Fruit fly (Drosophila melanogaster) whole organism, embryonic: Measurements from ENCODE around the gene NFAT.
A peak's percentile ranks its signal among the peaks of the same experiment; 100 is the strongest.

Source experiments
- BEAF-32 ChIP-seq: fragments of 200-800 bp; sonication (Bioruptor generic); optimal IDR thresholded peaks from 3 replicates; lab custom pipeline; 2017; ENCODE audit warnings: missing biosample characterization, missing genetic modification characterization, mild to moderate bottlenecking, moderate library complexity, missing genetic modification reagents
- CG10979 ChIP-seq: fragments of 200-800 bp; sonication (Bioruptor generic); optimal IDR thresholded peaks from 2 replicates; lab custom pipeline; 2018; ENCODE audit warnings: missing biosample characterization, mild to moderate bottlenecking, missing genetic modification characterization, moderate library complexity
- CG11093 ChIP-seq: fragments of 200-800 bp; sonication (Bioruptor generic); IDR thresholded peaks from 3 replicates; pipeline ENCODE4 v1.3.6; 2022; ENCODE audit warnings: missing biosample characterization, missing genetic modification characterization
- CG11723 ChIP-seq: fragments of 200-800 bp; sonication (Bioruptor generic); optimal IDR thresholded peaks from 2 replicates; lab custom pipeline; 2017; ENCODE audit warnings: missing biosample characterization, mild to moderate bottlenecking, missing genetic modification characterization
- CG1529 ChIP-seq: fragments of 200-800 bp; sonication (Bioruptor generic); optimal IDR thresholded peaks from 3 replicates; lab custom pipeline; 2018; ENCODE audit warnings: missing biosample characterization, missing genetic modification characterization
- CG1602 ChIP-seq: fragments of 200-800 bp; sonication (Bioruptor generic); optimal IDR thresholded peaks from 3 replicates; lab custom pipeline; 2016; ENCODE audit warnings: missing biosample characterization, missing genetic modification characterization
- CG1603 ChIP-seq: fragments of 200-800 bp; sonication (Bioruptor generic); optimal IDR thresholded peaks from 2 replicates; lab custom pipeline; 2019; ENCODE audit warnings: missing biosample characterization, mild to moderate bottlenecking, missing genetic modification characterization, moderate library complexity
- CG16813 ChIP-seq: fragments of 200-800 bp; sonication (Bioruptor generic); IDR thresholded peaks from 3 replicates; pipeline ENCODE4 v1.3.6; 2022; ENCODE audit warnings: missing biosample characterization, missing genetic modification characterization; ENCODE audit not compliant: partially characterized antibody
- CG16815 ChIP-seq: fragments of 200-800 bp; sonication (Bioruptor generic); optimal IDR thresholded peaks from 3 replicates; lab custom pipeline; 2017; ENCODE audit warnings: missing biosample characterization, mild to moderate bottlenecking, missing genetic modification characterization
- CG1792 ChIP-seq: fragments of 200-800 bp; sonication (Bioruptor generic); optimal IDR thresholded peaks from 2 replicates; lab custom pipeline; 2016; ENCODE audit warnings: missing biosample characterization, missing genetic modification characterization
- CG2712 ChIP-seq: fragments of 200-800 bp; optimal IDR thresholded peaks from 3 replicates; lab custom pipeline; 2019; ENCODE audit warnings: missing biosample characterization, mild to moderate bottlenecking, missing genetic modification characterization, moderate library complexity
- CG2875 ChIP-seq: fragments of 200-800 bp; sonication (Bioruptor generic); optimal IDR thresholded peaks from 2 replicates; lab custom pipeline; 2017; ENCODE audit warnings: missing biosample characterization, mild to moderate bottlenecking, missing genetic modification characterization, missing genetic modification reagents
- CG32767 ChIP-seq: fragments of 200-800 bp; sonication (Bioruptor generic); IDR thresholded peaks from 2 replicates; pipeline ENCODE4 v1.3.6; 2022; ENCODE audit warnings: missing biosample characterization, missing genetic modification characterization
- CG32772 ChIP-seq: fragments of 200-800 bp; sonication (Bioruptor generic); IDR thresholded peaks from 2 replicates; pipeline ENCODE4 v1.3.6; 2022; ENCODE audit warnings: missing biosample characterization, missing genetic modification characterization
- CG4360 ChIP-seq: fragments of 200-800 bp; sonication (Bioruptor generic); IDR thresholded peaks from 2 replicates; pipeline ENCODE4 v1.3.6; 2022; ENCODE audit warnings: missing biosample characterization, missing genetic modification characterization
- CG6254 ChIP-seq: fragments of 200-800 bp; sonication (Bioruptor generic); optimal IDR thresholded peaks from 3 replicates; lab custom pipeline; 2017; ENCODE audit warnings: mild to moderate bottlenecking, missing biosample characterization, missing genetic modification reagents, missing genetic modification characterization
- CG6683 ChIP-seq: fragments of 200-800 bp; sonication (Bioruptor generic); optimal IDR thresholded peaks from 2 replicates; lab custom pipeline; 2017; ENCODE audit warnings: missing biosample characterization, mild to moderate bottlenecking, missing genetic modification characterization, missing genetic modification reagents
- CG6854 ChIP-seq: fragments of 200-800 bp; sonication (Bioruptor generic); optimal IDR thresholded peaks from 3 replicates; lab custom pipeline; 2017; ENCODE audit warnings: missing biosample characterization, mild to moderate bottlenecking, missing genetic modification characterization
- CG7928 ChIP-seq: fragments of 200-800 bp; sonication (Bioruptor generic); optimal IDR thresholded peaks from 2 replicates; lab custom pipeline; 2017; ENCODE audit warnings: missing biosample characterization, mild to moderate bottlenecking, missing genetic modification characterization
- CG8359 ChIP-seq: fragments of 200-800 bp; sonication (Bioruptor generic); optimal IDR thresholded peaks from 2 replicates; lab custom pipeline; 2017; ENCODE audit warnings: missing biosample characterization, mild to moderate bottlenecking, missing genetic modification characterization, borderline replicate concordance
- CG9797 ChIP-seq: fragments of 200-800 bp; sonication (Bioruptor generic); optimal IDR thresholded peaks from 3 replicates; lab custom pipeline; 2018; ENCODE audit warnings: missing biosample characterization, mild to moderate bottlenecking, missing genetic modification characterization
- CG9932 ChIP-seq: fragments of 200-800 bp; sonication (Bioruptor generic); IDR thresholded peaks from 2 replicates; pipeline ENCODE4 v1.3.6; 2022; ENCODE audit warnings: missing biosample characterization, missing genetic modification characterization
- CkIIα-i1 ChIP-seq: fragments of 200-800 bp; sonication (Bioruptor generic); IDR thresholded peaks from 2 replicates; pipeline ENCODE4 v1.3.6; 2022; ENCODE audit warnings: missing biosample characterization, missing genetic modification characterization
- D19B ChIP-seq: fragments of 200-800 bp; sonication (Bioruptor generic); optimal IDR thresholded peaks from 2 replicates; lab custom pipeline; 2017; ENCODE audit warnings: missing biosample characterization, mild to moderate bottlenecking, missing genetic modification characterization
- Dip2 ChIP-seq: fragments of 200-800 bp; sonication (Bioruptor generic); IDR thresholded peaks from 2 replicates; pipeline ENCODE4 v1.3.6; 2022; ENCODE audit warnings: missing biosample characterization, missing genetic modification characterization
- Dip3 ChIP-seq: fragments of 200-800 bp; sonication (Bioruptor generic); optimal IDR thresholded peaks from 3 replicates; lab custom pipeline; 2016; ENCODE audit warnings: missing biosample characterization, missing genetic modification characterization
- Doc3 ChIP-seq: fragments of 200-800 bp; sonication (Bioruptor generic); IDR thresholded peaks from 3 replicates; pipeline ENCODE4 v1.3.6; 2022; ENCODE audit warnings: missing biosample characterization, missing genetic modification characterization; ENCODE audit not compliant: partially characterized antibody
- Jarid2 ChIP-seq: fragments of 200-800 bp; sonication (Bioruptor generic); optimal IDR thresholded peaks from 3 replicates; lab custom pipeline; 2017; ENCODE audit warnings: mild to moderate bottlenecking, missing biosample characterization, missing genetic modification reagents, missing genetic modification characterization
- Lhr ChIP-seq: fragments of 200-800 bp; sonication (Bioruptor generic); optimal IDR thresholded peaks from 3 replicates; lab custom pipeline; 2017; ENCODE audit warnings: mild to moderate bottlenecking, missing biosample characterization, missing genetic modification reagents, missing genetic modification characterization
- Max ChIP-seq: fragments of 200-800 bp; sonication (Bioruptor generic); optimal IDR thresholded peaks from 2 replicates; lab custom pipeline; 2016; ENCODE audit warnings: missing biosample characterization, mild to moderate bottlenecking, missing genetic modification characterization
- Ssrp ChIP-seq: fragments of 200-800 bp; sonication (Bioruptor generic); optimal IDR thresholded peaks from 2 replicates; lab custom pipeline; 2018; ENCODE audit warnings: missing biosample characterization, mild to moderate bottlenecking, missing genetic modification characterization, moderate library complexity
- Xrp1 ChIP-seq: fragments of 200-800 bp; sonication (Bioruptor generic); IDR thresholded peaks from 2 replicates; pipeline ENCODE4 v1.3.6; 2022; ENCODE audit warnings: missing biosample characterization, missing genetic modification characterization
- bigmax ChIP-seq: fragments of 200-800 bp; sonication (Bioruptor generic); optimal IDR thresholded peaks from 2 replicates; lab custom pipeline; 2018; ENCODE audit warnings: missing biosample characterization, mild to moderate bottlenecking, missing genetic modification characterization
- chn ChIP-seq: fragments of 200-800 bp; sonication (Bioruptor generic); optimal IDR thresholded peaks from 2 replicates; lab custom pipeline; 2016; ENCODE audit warnings: missing biosample characterization, missing genetic modification characterization
- crol ChIP-seq: fragments of 200-800 bp; sonication (Bioruptor generic); IDR thresholded peaks from 2 replicates; pipeline ENCODE4 v1.3.6; 2022; ENCODE audit warnings: missing biosample characterization, missing genetic modification characterization
- ems ChIP-seq: fragments of 200-800 bp; sonication (Bioruptor generic); optimal IDR thresholded peaks from 3 replicates; lab custom pipeline; 2016; ENCODE audit warnings: missing biosample characterization, missing genetic modification characterization
- eyg ChIP-seq: fragments of 200-800 bp; sonication (Bioruptor generic); optimal IDR thresholded peaks from 3 replicates; lab custom pipeline; 2016; ENCODE audit warnings: missing biosample characterization, missing genetic modification characterization
- fru ChIP-seq: fragments of >200 bp; optimal IDR thresholded peaks from 2 replicates; lab custom pipeline; 2017
- ham ChIP-seq: fragments of 200-800 bp; sonication (Bioruptor generic); IDR thresholded peaks from 2 replicates; pipeline ENCODE4 v1.3.6; 2022; ENCODE audit warnings: missing biosample characterization, missing genetic modification characterization
- jigr1 ChIP-seq: fragments of 200-800 bp; sonication (Bioruptor generic); IDR thresholded peaks from 3 replicates; pipeline ENCODE4 v1.3.6; 2022; ENCODE audit warnings: missing biosample characterization, missing genetic modification characterization
- jing ChIP-seq: fragments of 200-800 bp; sonication (Bioruptor generic); optimal IDR thresholded peaks from 2 replicates; lab custom pipeline; 2018; ENCODE audit warnings: missing biosample characterization, mild to moderate bottlenecking, missing genetic modification characterization
- oc ChIP-seq: fragments of 200-800 bp; sonication (Bioruptor generic); optimal IDR thresholded peaks from 2 replicates; lab custom pipeline; 2018; ENCODE audit warnings: missing biosample characterization, mild to moderate bottlenecking, missing genetic modification characterization, moderate library complexity
- ranshi ChIP-seq: fragments of 200-800 bp; sonication (Bioruptor generic); IDR thresholded peaks from 2 replicates; pipeline ENCODE4 v1.3.6; 2022; ENCODE audit warnings: missing biosample characterization, missing genetic modification characterization
- sna ChIP-seq: fragments of 200-800 bp; sonication (Bioruptor generic); IDR thresholded peaks from 2 replicates; pipeline ENCODE4 v1.3.6; 2022; ENCODE audit warnings: missing biosample characterization, missing genetic modification characterization; ENCODE audit not compliant: partially characterized antibody
- tap ChIP-seq: fragments of 200-800 bp; optimal IDR thresholded peaks from 3 replicates; lab custom pipeline; 2019; ENCODE audit warnings: missing biosample characterization, mild to moderate bottlenecking, missing genetic modification characterization, moderate library complexity
- tgo ChIP-seq: fragments of 200-800 bp; sonication (Bioruptor generic); IDR thresholded peaks from 3 replicates; pipeline ENCODE4 v1.3.6; 2022; ENCODE audit warnings: missing biosample characterization, missing genetic modification characterization
- toy ChIP-seq: fragments of 200-800 bp; sonication (Bioruptor generic); IDR thresholded peaks from 2 replicates; pipeline ENCODE4 v1.3.6; 2022; ENCODE audit warnings: missing biosample characterization, missing genetic modification characterization
- unc-4 ChIP-seq: fragments of 200-800 bp; sonication (Bioruptor generic); IDR thresholded peaks from 2 replicates; pipeline ENCODE4 v1.3.6; 2022; ENCODE audit warnings: missing biosample characterization, missing genetic modification characterization; ENCODE audit not compliant: partially characterized antibody
- vvl ChIP-seq: fragments of 200-800 bp; sonication (Bioruptor generic); IDR thresholded peaks from 2 replicates; pipeline ENCODE4 v1.3.6; 2022; ENCODE audit warnings: missing biosample characterization, missing genetic modification characterization
- zen2 ChIP-seq: fragments of 200-800 bp; sonication (Bioruptor generic); IDR thresholded peaks from 3 replicates; pipeline ENCODE4 v1.3.6; 2022; ENCODE audit warnings: missing biosample characterization, missing genetic modification characterization; ENCODE audit not compliant: partially characterized antibody
- zf30C ChIP-seq: fragments of 200-800 bp; sonication (Bioruptor generic); optimal IDR thresholded peaks from 3 replicates; lab custom pipeline; 2018; ENCODE audit warnings: missing biosample characterization, mild to moderate bottlenecking, missing genetic modification characterization

NFAT gene

dm6 chrX:13630290-13630900, 5.8 kb downstream of the NFAT start (continued):
- peak; percentile 19 for TF ChIP-seq Ssrp (tag; lab: Kevin White, UChicago)
- TF ChIP-seq toy (GFP tag; lab: Robert Waterston, UW), result no peak
- no peak for TF ChIP-seq Lhr (GFP tag; lab: Kevin White, UChicago)
- no peak for TF ChIP-seq ham (GFP tag; lab: Robert Waterston, UW)
- no peak for TF ChIP-seq CG9797 (GFP tag; lab: Kevin White, UChicago)
- no peak for TF ChIP-seq CG7928 (GFP tag; lab: Kevin White, UChicago)
- TF ChIP-seq sna (GFP tag; lab: Robert Waterston, UW), result no peak
- TF ChIP-seq CG6254, result no peak
- TF ChIP-seq CG10979 (tag; lab: Kevin White, UChicago), result peak; percentile 59
- TF ChIP-seq crol (GFP tag; lab: Robert Waterston, UW), result no peak
- peak; percentile 25; the same call in 1 of the 2 replicates for TF ChIP-seq vvl (GFP tag; lab: Robert Waterston, UW)
- TF ChIP-seq jigr1 (GFP tag; lab: Robert Waterston, UW), result no peak
- TF ChIP-seq D19B (GFP tag; lab: Kevin White, UChicago), result no peak
- TF ChIP-seq Dip2 (GFP tag; lab: Robert Waterston, UW), result no peak
- TF ChIP-seq Dip3 (GFP tag; lab: Kevin White, UChicago), result peak; percentile 20
- no peak for TF ChIP-seq CG1602
- TF ChIP-seq tap (tag; lab: Kevin White, UChicago), result no peak
- peak; percentile 8 for TF ChIP-seq CG2875
- no peak for TF ChIP-seq zf30C (GFP tag; lab: Kevin White, UChicago)
- no peak for TF ChIP-seq eyg (GFP tag; lab: Kevin White, UChicago)
- no peak for TF ChIP-seq CG4360 (GFP tag; lab: Robert Waterston, UW)
- no peak for TF ChIP-seq CG1792
- no peak for TF ChIP-seq Jarid2
- no peak for TF ChIP-seq fru (lab: Kevin White, UChicago)
- no peak for TF ChIP-seq CG6683 (GFP tag; lab: Kevin White, UChicago)
- peak; percentile 29 for TF ChIP-seq CG2712 (tag; lab: Kevin White, UChicago)
- no peak for TF ChIP-seq CG16813 (GFP tag; lab: Robert Waterston, UW)
- TF ChIP-seq oc (tag; lab: Kevin White, UChicago), result no peak
- TF ChIP-seq CG32772 (GFP tag; lab: Robert Waterston, UW), result no peak
- TF ChIP-seq CG11723 (GFP tag; lab: Kevin White, UChicago), result no peak
- no peak for TF ChIP-seq ranshi
- TF ChIP-seq jing (GFP tag; lab: Kevin White, UChicago), result no peak
- TF ChIP-seq CG9932, result no peak
- TF ChIP-seq CG1603 (tag; lab: Kevin White, UChicago), result peak; percentile 45
- TF ChIP-seq CG6854, result no peak
- no peak for TF ChIP-seq Doc3 (GFP tag; lab: Robert Waterston, UW)
- TF ChIP-seq ems (GFP tag; lab: Kevin White, UChicago), result no peak
- peak; percentile 60; the same call in 1 of the 2 replicates for TF ChIP-seq Xrp1 (GFP tag; lab: Robert Waterston, UW)
- no peak for TF ChIP-seq CG8359 (GFP tag; lab: Kevin White, UChicago)
- TF ChIP-seq BEAF-32, result no peak
- no peak for TF ChIP-seq CG16815 (GFP tag; lab: Kevin White, UChicago)
- TF ChIP-seq CG11093, result no peak
- no peak for TF ChIP-seq CG1529 (GFP tag; lab: Kevin White, UChicago)
- TF ChIP-seq unc-4, result no peak
- TF ChIP-seq zen2 (GFP tag; lab: Robert Waterston, UW), result no peak
- TF ChIP-seq bigmax (GFP tag; lab: Kevin White, UChicago), result no peak
- no peak for TF ChIP-seq Max (GFP tag; lab: Kevin White, UChicago)
- TF ChIP-seq CkIIα-i1 (GFP tag; lab: Robert Waterston, UW), result no peak
- TF ChIP-seq chn (GFP tag; lab: Kevin White, UChicago), result peak; percentile 17
- no peak for TF ChIP-seq tgo (GFP tag; lab: Robert Waterston, UW)
- TF ChIP-seq CG32767 (GFP tag; lab: Robert Waterston, UW), result no peak
